Fruit fly (Drosophila melanogaster): ENCODE results near the gene CG2082.
A peak's percentile ranks its signal among the peaks of the same experiment; 100 is the strongest.

CG2082 gene

dm6 chr3R:5746646-5747045 is 34.2 kb downstream of the CG2082 start (continued):
- TF ChIP-seq cwo (GFP tag; optimal IDR thresholded peaks at IDR 0.05) (peak; percentile 31), CG11696 (GFP tag; IDR thresholded peaks at IDR 0.05) (no peak), CG7357 (GFP tag; IDR thresholded peaks at IDR 0.05) (no peak), Doc3 (GFP tag; IDR thresholded peaks at IDR 0.05; ENCODE audit: partially characterized antibody) (no peak), Fer2 (tag; optimal IDR thresholded peaks at IDR 0.05) (no peak), Side (GFP tag; optimal IDR thresholded peaks at IDR 0.05) (no peak), pan (optimal IDR thresholded peaks at IDR 0.05) (no peak), pan (GFP tag; optimal IDR thresholded peaks at IDR 0.05 in 1 of 2, IDR thresholded peaks at IDR 0.05 in 1 of 2) (no peak), CG12219 (GFP tag; optimal IDR thresholded peaks at IDR 0.05) (no peak), CG10274 (GFP tag; optimal IDR thresholded peaks at IDR 0.05) (no peak), Trl (optimal IDR thresholded peaks at IDR 0.05) (no peak), Trl (GFP tag; optimal IDR thresholded peaks at IDR 0.05) (no peak), onecut (GFP tag; IDR thresholded peaks at IDR 0.05) (no peak), Blimp-1 (GFP tag; optimal IDR thresholded peaks at IDR 0.05) (no peak), pros (GFP tag; optimal IDR thresholded peaks at IDR 0.05) (no peak), Hr3 (GFP tag; optimal IDR thresholded peaks at IDR 0.05) (no peak), CG1024 (GFP tag; IDR thresholded peaks at IDR 0.05) (no peak), CG31365 (tag; optimal IDR thresholded peaks at IDR 0.05) (no peak), HHEX (GFP tag; optimal IDR thresholded peaks at IDR 0.05) (peak; percentile 46), CG12769 (tag; optimal IDR thresholded peaks at IDR 0.05) (no peak), HmgZ (tag; optimal IDR thresholded peaks at IDR 0.05) (no peak), Dref (GFP tag; IDR thresholded peaks at IDR 0.05) (no peak), CG3407 (GFP tag; optimal IDR thresholded peaks at IDR 0.05) (peak; percentile 21), nom (GFP tag; optimal IDR thresholded peaks at IDR 0.05) (no peak), CTCF (GFP tag; optimal IDR thresholded peaks at IDR 0.05) (no peak), CG4328 (GFP tag; optimal IDR thresholded peaks at IDR 0.05) (peak; percentile 44), aop (GFP tag; IDR thresholded peaks at IDR 0.05) (no peak), Dek (tag; optimal IDR thresholded peaks at IDR 0.05) (peak; percentile 42), Xbp1 (GFP tag; optimal IDR thresholded peaks at IDR 0.05) (no peak), Pdp1 (GFP tag; optimal IDR thresholded peaks at IDR 0.05) (no peak), CG1647 (GFP tag; optimal IDR thresholded peaks at IDR 0.05) (no peak), CG4424 (GFP tag; optimal IDR thresholded peaks at IDR 0.05) (no peak), esg (GFP tag; conservative IDR thresholded peaks at IDR 0.05) (no peak), Hr39 (optimal IDR thresholded peaks at IDR 0.05) (no peak), ara (GFP tag; IDR thresholded peaks at IDR 0.05) (no peak), lmd (GFP tag; IDR thresholded peaks at IDR 0.05) (no peak), gfzf (GFP tag; optimal IDR thresholded peaks at IDR 0.05) (no peak), CG10366 (GFP tag; IDR thresholded peaks at IDR 0.05) (no peak), sug (tag; optimal IDR thresholded peaks at IDR 0.05) (peak; percentile 13), CG8388 (GFP tag; optimal IDR thresholded peaks at IDR 0.05) (no peak), ato (GFP tag; IDR thresholded peaks at IDR 0.05; ENCODE audit: partially characterized antibody) (no peak), CG3281 (GFP tag; optimal IDR thresholded peaks at IDR 0.05) (peak; percentile 74), emc (GFP tag; optimal IDR thresholded peaks at IDR 0.05) (no peak), TFAM (GFP tag; optimal IDR thresholded peaks at IDR 0.05) (no peak), YL-1 (GFP tag; optimal IDR thresholded peaks at IDR 0.05) (peak; percentile 29), Opbp (GFP tag; IDR thresholded peaks at IDR 0.05; ENCODE audit: partially characterized antibody) (no peak), CG4854 (GFP tag; optimal IDR thresholded peaks at IDR 0.05) (peak; percentile 6), cad (GFP tag; optimal IDR thresholded peaks at IDR 0.05) (no peak), CG4360 (GFP tag; IDR thresholded peaks at IDR 0.05) (no peak), fd102C (GFP tag; optimal IDR thresholded peaks at IDR 0.05) (no peak), odd (GFP tag; optimal IDR thresholded peaks at IDR 0.05) (peak; percentile 60), Rx (GFP tag; IDR thresholded peaks at IDR 0.05) (no peak), Atf3 (GFP tag; optimal IDR thresholded peaks at IDR 0.05) (no peak)

Measured in whole organism, embryonic.